Worm (Caenorhabditis elegans): ENCODE data around the gene C23G10.11.
A peak's percentile ranks its signal among the peaks of the same experiment; 100 is the strongest.

C23G10.11 gene

ce11 chrIII:6256675-6257074 lies 41.3 kb upstream of the C23G10.11 start, which contains the start of gene srg-9:
Gene srg-9, minus strand, starts transcription at chrIII:6256775.
- TF ChIP-seq lsy-2 (tag; optimal IDR thresholded peaks at IDR 0.05) (no peak), ceh-43 (GFP tag; optimal IDR thresholded peaks at IDR 0.05) (no peak), ceh-39 (tag; optimal IDR thresholded peaks at IDR 0.05) (no peak), cnd-1 (tag; optimal IDR thresholded peaks at IDR 0.05) (no peak), unc-39 (tag; optimal IDR thresholded peaks at IDR 0.05) (no peak), nhr-28 (tag; optimal IDR thresholded peaks at IDR 0.05) (no peak), pha-4 (tag; optimal IDR thresholded peaks at IDR 0.05) (no peak)

DNA sequence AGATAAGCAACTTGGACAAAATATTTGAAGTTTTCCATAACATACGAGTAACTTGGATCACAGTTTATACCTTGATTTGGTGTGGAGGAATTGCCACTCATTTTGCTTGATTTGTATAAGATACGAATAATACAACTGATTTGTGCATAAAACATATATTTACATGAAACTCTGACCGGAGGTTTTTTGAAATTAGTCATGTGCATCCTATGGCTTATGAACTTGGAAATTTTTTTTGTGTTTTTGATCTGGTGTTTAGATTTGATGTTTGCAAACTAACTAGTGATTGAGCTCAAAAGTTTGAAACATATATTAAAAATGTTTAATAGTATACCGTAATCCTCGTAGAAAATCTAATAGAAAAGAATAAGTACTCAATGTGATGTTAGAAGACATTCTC lies 39.4 kb upstream of the C23G10.11 start, which contains the start of gene srg-8:
TSS of gene srg-8 (minus strand) at position 101 of the 400 bp plus-strand sequence.
- TF ChIP-seq pha-4 (tag; optimal IDR thresholded peaks at IDR 0.05) = no peak
- TF ChIP-seq ceh-39 (tag; optimal IDR thresholded peaks at IDR 0.05) = no peak
- no peak for TF ChIP-seq elt-1 (tag; optimal IDR thresholded peaks at IDR 0.05; ENCODE audit: borderline replicate concordance, insufficient read depth)
- no peak for TF ChIP-seq lin-32 (GFP tag; optimal IDR thresholded peaks at IDR 0.05)
- no peak for TF ChIP-seq zip-8 (tag; optimal IDR thresholded peaks at IDR 0.05)
- TF ChIP-seq nhr-76 (tag; optimal IDR thresholded peaks at IDR 0.05) = no peak
- TF ChIP-seq nhr-237 (tag; optimal IDR thresholded peaks at IDR 0.05) = no peak
- TF ChIP-seq mep-1 (tag; optimal IDR thresholded peaks at IDR 0.05) = no peak
- TF ChIP-seq nhr-2 (tag; optimal IDR thresholded peaks at IDR 0.05) = no peak
- TF ChIP-seq mls-2 (tag; optimal IDR thresholded peaks at IDR 0.05) = no peak
- no peak for TF ChIP-seq sptf-1 (tag; optimal IDR thresholded peaks at IDR 0.05)
- TF ChIP-seq hlh-1 (tag; optimal IDR thresholded peaks at IDR 0.05) = no peak

DNA sequence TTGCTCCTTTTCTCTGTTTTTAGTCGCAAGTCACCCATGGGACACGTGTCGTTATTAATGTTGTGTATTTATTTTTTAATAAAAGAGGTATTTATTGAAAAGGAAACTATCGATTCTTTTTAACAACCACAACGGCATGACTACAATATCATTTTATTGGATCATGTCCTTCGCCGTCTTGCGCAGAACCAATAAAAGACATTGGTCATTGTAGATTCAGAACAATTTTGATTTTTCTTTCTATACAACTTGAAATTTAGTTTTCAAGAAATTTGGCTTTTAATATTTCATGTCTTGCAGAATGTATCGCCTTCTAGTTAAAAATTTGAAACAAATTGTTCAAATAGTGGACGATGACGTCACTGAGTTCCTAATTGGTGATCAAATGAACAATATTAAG lies 36.1 kb upstream of the C23G10.11 start, which contains the start of gene amdh-1:
TSS of gene amdh-1 (plus strand) at position 301 of the 400 bp plus-strand sequence.
- TF ChIP-seq sptf-1 (tag; optimal IDR thresholded peaks at IDR 0.05) (no peak), lin-32 (GFP tag; optimal IDR thresholded peaks at IDR 0.05) (no peak), nhr-76 (tag; optimal IDR thresholded peaks at IDR 0.05) (no peak), nhr-28 (tag; optimal IDR thresholded peaks at IDR 0.05) (no peak), elt-1 (tag; optimal IDR thresholded peaks at IDR 0.05; ENCODE audit: borderline replicate concordance, insufficient read depth) (no peak), mab-5 (tag; optimal IDR thresholded peaks at IDR 0.05) (no peak), ceh-43 (GFP tag; optimal IDR thresholded peaks at IDR 0.05) (no peak), ceh-83 (GFP tag; optimal IDR thresholded peaks at IDR 0.05) (no peak), ces-1 (GFP tag; optimal IDR thresholded peaks at IDR 0.05) (no peak), flh-1 (GFP tag; optimal IDR thresholded peaks at IDR 0.05) (no peak), M03D4.4 (tag; optimal IDR thresholded peaks at IDR 0.05) (no peak)

ce11 chrIII:6248064-6248687 lies 32.8 kb upstream of the C23G10.11 start, which contains the start of the genes gen-1 and stt-3:
Gene gen-1, minus strand, starts transcription at chrIII:6248158.
Gene stt-3, plus strand, starts transcription at chrIII:6248637.
- TF ChIP-seq elt-3 (tag; optimal IDR thresholded peaks at IDR 0.05) (no peak), mep-1 (tag; optimal IDR thresholded peaks at IDR 0.05) (peak; percentile 54)

ce11 chrIII:6245728-6246127 lies 30.4 kb upstream of the C23G10.11 start, which contains the start of gene bcas-2:
Gene bcas-2, minus strand, starts transcription at chrIII:6245828.
- TF ChIP-seq pha-4 (tag; optimal IDR thresholded peaks at IDR 0.05) (no peak), ham-2 (GFP tag; optimal IDR thresholded peaks at IDR 0.05) (no peak), nhr-2 (tag; optimal IDR thresholded peaks at IDR 0.05) (no peak), unc-39 (tag; optimal IDR thresholded peaks at IDR 0.05) (no peak), mep-1 (tag; optimal IDR thresholded peaks at IDR 0.05) (no peak), zip-8 (tag; optimal IDR thresholded peaks at IDR 0.05) (no peak), mls-2 (tag; optimal IDR thresholded peaks at IDR 0.05) (no peak), sptf-1 (tag; optimal IDR thresholded peaks at IDR 0.05) (no peak), ceh-43 (GFP tag; optimal IDR thresholded peaks at IDR 0.05) (no peak), nhr-76 (tag; optimal IDR thresholded peaks at IDR 0.05) (no peak), ceh-39 (tag; optimal IDR thresholded peaks at IDR 0.05) (no peak), tbx-8 (GFP tag; optimal IDR thresholded peaks at IDR 0.05) (no peak), unc-62 (GFP tag; optimal IDR thresholded peaks at IDR 0.05) (no peak), nhr-28 (tag; optimal IDR thresholded peaks at IDR 0.05) (no peak)

DNA sequence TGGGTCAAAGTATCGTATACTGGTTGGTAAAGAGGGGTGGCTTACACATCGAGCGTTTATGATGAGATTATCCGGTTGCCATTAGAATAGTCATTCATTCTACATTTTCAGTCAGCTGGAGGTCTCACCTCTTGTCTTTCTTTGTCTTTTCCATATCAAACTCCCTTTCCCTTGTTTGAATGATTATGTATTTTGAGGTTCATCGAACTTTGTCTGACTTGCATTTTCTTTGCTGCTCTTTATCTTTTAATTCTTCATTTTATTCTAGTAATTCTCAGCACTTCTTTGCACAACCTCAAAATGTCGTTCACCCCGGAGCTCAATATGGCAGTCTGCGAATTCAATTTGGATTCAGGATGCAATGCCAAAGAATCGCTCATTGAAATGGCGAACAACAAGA lies 25.2 kb upstream of the C23G10.11 start, which contains the start of gene T12A2.3:
TSS of gene T12A2.3 (plus strand) at position 301 of the 400 bp plus-strand sequence.
- TF ChIP-seq nhr-28 (tag; optimal IDR thresholded peaks at IDR 0.05) = no peak
- TF ChIP-seq flh-1 (GFP tag; optimal IDR thresholded peaks at IDR 0.05) = no peak
- no peak for TF ChIP-seq sptf-1 (tag; optimal IDR thresholded peaks at IDR 0.05)
- TF ChIP-seq nhr-2 (tag; optimal IDR thresholded peaks at IDR 0.05) = no peak
- TF ChIP-seq ztf-11 (tag; optimal IDR thresholded peaks at IDR 0.05) = no peak
- TF ChIP-seq pha-4 (tag; optimal IDR thresholded peaks at IDR 0.05) = no peak
- TF ChIP-seq snpc-4 (tag; optimal IDR thresholded peaks at IDR 0.05) = no peak
- no peak for TF ChIP-seq nhr-12 (tag; optimal IDR thresholded peaks at IDR 0.05)
- no peak for TF ChIP-seq nhr-76 (tag; optimal IDR thresholded peaks at IDR 0.05)
- TF ChIP-seq elt-1 (tag; optimal IDR thresholded peaks at IDR 0.05; ENCODE audit: borderline replicate concordance, insufficient read depth) = no peak
- TF ChIP-seq lin-13 (tag; optimal IDR thresholded peaks at IDR 0.05) = no peak
- TF ChIP-seq cnd-1 (tag; optimal IDR thresholded peaks at IDR 0.05) = no peak
- no peak for TF ChIP-seq nhr-237 (tag; optimal IDR thresholded peaks at IDR 0.05)
- no peak for TF ChIP-seq unc-120 (tag; optimal IDR thresholded peaks at IDR 0.05; ENCODE audit: poor library complexity, severe bottlenecking)
- TF ChIP-seq drap-1 (GFP tag; optimal IDR thresholded peaks at IDR 0.05) = no peak
- no peak for TF ChIP-seq ham-2 (GFP tag; optimal IDR thresholded peaks at IDR 0.05)
